Worm (Caenorhabditis elegans) whole organism, L3 larva: ENCODE measurements around the gene srh-147.

Experiments used
- R02D3.7 ChIP-seq: fragments of 150-350 bp; optimal IDR thresholded peaks from 2 replicates; lab custom pipeline; 2014; ENCODE audit warnings: missing biosample characterization, missing genetic modification characterization
- ZK546.5 ChIP-seq: sonication (generic microtip); optimal IDR thresholded peaks from 2 replicates; lab custom pipeline; 2017; ENCODE audit warnings: missing biosample characterization, missing genetic modification characterization
- aly-2 ChIP-seq: fragments of 150-350 bp; optimal IDR thresholded peaks from 2 replicates; lab custom pipeline; 2014; ENCODE audit warnings: missing biosample characterization, missing genetic modification characterization
- ama-1 ChIP-seq: fragments of 150-350 bp; optimal IDR thresholded peaks from 2 replicates; lab custom pipeline; 2018
- ceh-16 ChIP-seq: sonication (generic microtip); optimal IDR thresholded peaks from 2 replicates; lab custom pipeline; 2017; ENCODE audit warnings: missing biosample characterization, missing genetic modification characterization
- ceh-9 ChIP-seq: sonication (generic microtip); optimal IDR thresholded peaks from 2 replicates; lab custom pipeline; 2018; ENCODE audit warnings: missing biosample characterization, missing genetic modification characterization
- daf-12 ChIP-seq: fragments of 150-350 bp; optimal IDR thresholded peaks from 2 replicates; lab custom pipeline; 2014; ENCODE audit warnings: missing biosample characterization, missing genetic modification reagents, missing genetic modification characterization
- egl-5 ChIP-seq: fragments of 150-350 bp; optimal IDR thresholded peaks from 2 replicates; lab custom pipeline; 2017; ENCODE audit warnings: missing biosample characterization, missing genetic modification reagents, missing genetic modification characterization, inconsistent platforms
- elt-3 ChIP-seq, 3 experiments: fragments of 150-350 bp in 1 of 3; sonication (generic microtip) in 2 of 3; optimal IDR thresholded peaks; 2 replicates in 2 of 3; 4 replicates in 1 of 3; lab custom pipeline; 2014 to 2017; ENCODE audit warnings: missing biosample characterization in 3 of 3, missing genetic modification characterization in 3 of 3
- eor-1 ChIP-seq, 2 experiments: fragments of 150-350 bp; optimal IDR thresholded peaks; 2 replicates each; lab custom pipeline; 2014 to 2018; ENCODE audit warnings: missing biosample characterization in 2 of 2, missing genetic modification characterization in 2 of 2
- fkh-10 ChIP-seq: sonication (generic microtip); optimal IDR thresholded peaks from 2 replicates; lab custom pipeline; 2017; ENCODE audit warnings: missing biosample characterization, missing genetic modification reagents, missing genetic modification characterization
- fkh-2 ChIP-seq: fragments of 150-350 bp; optimal IDR thresholded peaks from 2 replicates; lab custom pipeline; 2014; ENCODE audit warnings: missing biosample characterization, missing genetic modification reagents, missing genetic modification characterization
- fos-1 ChIP-seq: fragments of 150-350 bp; optimal IDR thresholded peaks from 2 replicates; lab custom pipeline; 2014; ENCODE audit warnings: missing biosample characterization, missing genetic modification characterization
- hmg-11 ChIP-seq: sonication (generic microtip); optimal IDR thresholded peaks from 2 replicates; lab custom pipeline; 2016; ENCODE audit warnings: missing genetic modification characterization, missing compliant biosample characterization
- jun-1 ChIP-seq: fragments of 150-350 bp; optimal IDR thresholded peaks from 2 replicates; lab custom pipeline; 2014; ENCODE audit warnings: missing biosample characterization, missing genetic modification reagents, missing genetic modification characterization
- lin-39 ChIP-seq: fragments of 150-350 bp; optimal IDR thresholded peaks from 2 replicates; lab custom pipeline; 2018; ENCODE audit warnings: missing biosample characterization, missing genetic modification reagents, missing genetic modification characterization
- mdl-1 ChIP-seq: fragments of 150-350 bp; optimal IDR thresholded peaks from 2 replicates; lab custom pipeline; 2014; ENCODE audit warnings: missing biosample characterization, missing genetic modification characterization
- mml-1 ChIP-seq: fragments of 150-350 bp; sonication (generic microtip); optimal IDR thresholded peaks from 3 replicates; lab custom pipeline; 2014; ENCODE audit warnings: missing biosample characterization, missing genetic modification characterization
- nfya-1 ChIP-seq: sonication (generic microtip); optimal IDR thresholded peaks from 2 replicates; lab custom pipeline; 2017; ENCODE audit warnings: missing genetic modification characterization, mild to moderate bottlenecking, missing compliant biosample characterization, antibody characterized with exemption, moderate library complexity; ENCODE audit not compliant: insufficient read depth
- nhr-11 ChIP-seq: fragments of 150-350 bp; optimal IDR thresholded peaks from 2 replicates; lab custom pipeline; 2014; ENCODE audit warnings: missing biosample characterization, missing genetic modification characterization
- nhr-12 ChIP-seq: fragments of 150-350 bp; optimal IDR thresholded peaks from 2 replicates; lab custom pipeline; 2014; ENCODE audit warnings: missing biosample characterization, missing genetic modification characterization
- nhr-23 ChIP-seq: fragments of 150-350 bp; optimal IDR thresholded peaks from 2 replicates; lab custom pipeline; 2014; ENCODE audit warnings: missing biosample characterization, missing genetic modification reagents, missing genetic modification characterization
- nhr-237 ChIP-seq: fragments of 150-350 bp; optimal IDR thresholded peaks from 2 replicates; lab custom pipeline; 2014; ENCODE audit warnings: missing biosample characterization, missing genetic modification characterization
- nhr-25 ChIP-seq: sonication (generic microtip); optimal IDR thresholded peaks from 2 replicates; lab custom pipeline; 2017; ENCODE audit warnings: missing biosample characterization, missing genetic modification characterization
- nhr-28 ChIP-seq: fragments of 150-350 bp; optimal IDR thresholded peaks from 2 replicates; lab custom pipeline; 2014; ENCODE audit warnings: missing biosample characterization, missing genetic modification characterization
- nhr-67 ChIP-seq: fragments of 150-350 bp; optimal IDR thresholded peaks from 2 replicates; lab custom pipeline; 2014; ENCODE audit warnings: missing biosample characterization, missing genetic modification characterization
- nhr-76 ChIP-seq: fragments of 150-350 bp; sonication (generic microtip); optimal IDR thresholded peaks from 5 replicates; lab custom pipeline; 2014; ENCODE audit warnings: missing biosample characterization, missing genetic modification characterization
- nhr-77 ChIP-seq: fragments of 150-350 bp; optimal IDR thresholded peaks from 2 replicates; lab custom pipeline; 2014; ENCODE audit warnings: missing biosample characterization, missing genetic modification characterization
- pha-4 ChIP-seq: fragments of 150-350 bp; optimal IDR thresholded peaks from 2 replicates; lab custom pipeline; 2014; ENCODE audit warnings: missing biosample characterization, missing genetic modification reagents, missing genetic modification characterization
- pqm-1 ChIP-seq: fragments of 150-350 bp; optimal IDR thresholded peaks from 2 replicates; lab custom pipeline; 2017; ENCODE audit warnings: missing biosample characterization, missing genetic modification characterization, inconsistent platforms
- skn-1 ChIP-seq: fragments of 150-350 bp; optimal IDR thresholded peaks from 2 replicates; lab custom pipeline; 2014; ENCODE audit warnings: missing biosample characterization, missing genetic modification characterization
- snpc-4 ChIP-seq: fragments of 150-350 bp; optimal IDR thresholded peaks from 2 replicates; lab custom pipeline; 2014; ENCODE audit warnings: missing biosample characterization, missing genetic modification characterization
- tbx-2 ChIP-seq: sonication (generic microtip); optimal IDR thresholded peaks from 2 replicates; lab custom pipeline; 2016; ENCODE audit warnings: mild to moderate bottlenecking, missing genetic modification characterization, missing compliant biosample characterization
- unc-62 ChIP-seq: fragments of 150-350 bp; sonication (generic microtip); optimal IDR thresholded peaks from 4 replicates; lab custom pipeline; 2014; ENCODE audit warnings: missing biosample characterization, missing genetic modification reagents, missing genetic modification characterization
- ztf-11 ChIP-seq: fragments of 150-350 bp; optimal IDR thresholded peaks from 2 replicates; lab custom pipeline; 2014; ENCODE audit warnings: missing biosample characterization, missing genetic modification characterization
- ztf-4 ChIP-seq: fragments of 150-350 bp; optimal IDR thresholded peaks from 2 replicates; lab custom pipeline; 2014; ENCODE audit warnings: missing biosample characterization, missing genetic modification characterization

Gene srh-147

ce11 chrV:15831586-15831985, 18.5 kb downstream of the srh-147 start, which contains the start of gene srbc-56:
srbc-56 (minus strand) TSS chrV:15831686.
- TF ChIP-seq pha-4 (tag; lab: Kevin White, UChicago) (no peak), hmg-11 (no peak), nhr-23 (tag; lab: Kevin White, UChicago) (no peak), ceh-16 (tag; lab: Kevin White, UChicago) (no peak), unc-62 (GFP tag; lab: Kevin White, UChicago) (no peak), ztf-11 (tag; lab: Kevin White, UChicago) (no peak), nhr-77 (no peak), mml-1 (tag; lab: Kevin White, UChicago) (no peak), nhr-67 (tag; lab: Kevin White, UChicago) (no peak), elt-3 (tag; optimal IDR thresholded peaks at IDR 0.05; lab: Kevin White, UChicago) (no peak), nhr-12 (tag; lab: Kevin White, UChicago) (no peak), mdl-1 (tag; lab: Kevin White, UChicago) (no peak), fkh-2 (tag; lab: Kevin White, UChicago) (no peak), tbx-2 (no peak), nhr-25 (tag; lab: Kevin White, UChicago) (no peak), skn-1 (tag; lab: Kevin White, UChicago) (no peak), ZK546.5 (tag; lab: Kevin White, UChicago) (no peak)
- TF ChIP-seq, all 47 proteins: peak for 0

DNA sequence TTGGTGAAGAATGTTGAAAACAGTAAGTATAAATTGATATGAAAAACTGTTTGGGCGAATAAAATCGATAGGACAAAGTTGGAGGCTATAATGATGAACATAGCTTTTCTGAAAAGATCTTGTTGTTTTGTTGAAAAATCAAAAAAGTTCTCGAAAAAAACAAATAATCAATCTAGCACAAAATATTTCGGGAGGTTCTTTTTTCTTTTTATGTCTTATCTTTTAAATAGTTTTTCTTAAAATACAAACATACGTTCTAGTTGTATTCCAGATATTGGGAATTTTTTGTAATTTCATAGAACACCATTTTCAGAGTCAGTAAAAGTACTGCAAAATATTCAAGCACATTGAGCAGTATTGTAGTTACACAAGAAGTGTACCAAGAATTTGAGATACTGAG, 20.2 kb downstream of the srh-147 start, which contains the start of gene srbc-55:
Gene srbc-55 (minus strand): TSS at position 101 of the 400 bp plus-strand sequence.
- TF ChIP-seq pha-4 (tag; lab: Kevin White, UChicago) (no peak), ama-1 (no peak), eor-1 (tag; optimal IDR thresholded peaks at IDR 0.05; lab: Kevin White, UChicago) (no peak), R02D3.7 (tag; lab: Kevin White, UChicago) (no peak), nhr-237 (no peak), snpc-4 (tag; lab: Kevin White, UChicago) (no peak)

DNA sequence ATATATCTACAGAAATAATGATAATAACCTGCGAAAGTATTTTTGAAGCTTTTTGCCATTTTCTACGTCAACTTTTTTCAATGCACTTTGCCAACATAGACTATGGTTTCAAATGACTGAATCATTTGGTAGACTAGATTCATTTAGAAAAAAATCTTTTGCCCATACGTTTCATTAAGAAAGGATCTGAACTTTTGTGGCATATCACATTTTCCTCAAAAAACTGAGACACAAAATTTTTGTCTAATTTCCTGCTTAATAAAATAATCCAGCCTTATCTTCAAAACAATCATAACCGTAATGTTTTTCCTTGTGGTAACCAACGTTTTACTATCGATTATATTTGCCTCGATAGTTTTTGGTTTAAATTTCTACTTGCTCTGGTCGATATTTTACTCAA, 24.0 kb downstream of the srh-147 start, which contains the start of gene srbc-51:
Gene srbc-51 (plus strand): TSS at position 301 of the 400 bp plus-strand sequence.
- TF ChIP-seq nhr-76 (tag; lab: Kevin White, UChicago) = no peak
- TF ChIP-seq lin-39 = no peak
- no peak for TF ChIP-seq jun-1 (tag; lab: Kevin White, UChicago)
- TF ChIP-seq ztf-11 (tag; lab: Kevin White, UChicago) = no peak
- no peak for TF ChIP-seq fkh-10
- TF ChIP-seq daf-12 (tag; lab: Kevin White, UChicago) = no peak

ce11 chrV:15824866-15825265, 25.3 kb downstream of the srh-147 start, which contains the start of gene srbc-50:
srbc-50 (minus strand) TSS chrV:15824966.
- TF ChIP-seq pha-4 (tag; lab: Kevin White, UChicago) (no peak), nhr-67 (tag; lab: Kevin White, UChicago) (no peak), skn-1 (tag; lab: Kevin White, UChicago) (no peak), fkh-2 (tag; lab: Kevin White, UChicago) (no peak), lin-39 (no peak), nhr-12 (tag; lab: Kevin White, UChicago) (no peak), elt-3 (tag; optimal IDR thresholded peaks at IDR 0.05; lab: Kevin White, UChicago) (no peak), mml-1 (tag; lab: Kevin White, UChicago) (no peak), ceh-16 (tag; lab: Kevin White, UChicago) (no peak), nhr-237 (no peak), daf-12 (tag; lab: Kevin White, UChicago) (no peak), pqm-1 (tag; lab: Kevin White, UChicago) (no peak), ceh-9 (tag; lab: Kevin White, UChicago) (no peak), aly-2 (tag; lab: Kevin White, UChicago) (no peak), jun-1 (tag; lab: Kevin White, UChicago) (no peak), nfya-1 (tag; lab: Kevin White, UChicago) (no peak), eor-1 (tag; optimal IDR thresholded peaks at IDR 0.05; lab: Kevin White, UChicago) (no peak), nhr-28 (tag; lab: Kevin White, UChicago) (no peak), egl-5 (no peak), ztf-4 (tag; lab: Kevin White, UChicago) (no peak)

DNA sequence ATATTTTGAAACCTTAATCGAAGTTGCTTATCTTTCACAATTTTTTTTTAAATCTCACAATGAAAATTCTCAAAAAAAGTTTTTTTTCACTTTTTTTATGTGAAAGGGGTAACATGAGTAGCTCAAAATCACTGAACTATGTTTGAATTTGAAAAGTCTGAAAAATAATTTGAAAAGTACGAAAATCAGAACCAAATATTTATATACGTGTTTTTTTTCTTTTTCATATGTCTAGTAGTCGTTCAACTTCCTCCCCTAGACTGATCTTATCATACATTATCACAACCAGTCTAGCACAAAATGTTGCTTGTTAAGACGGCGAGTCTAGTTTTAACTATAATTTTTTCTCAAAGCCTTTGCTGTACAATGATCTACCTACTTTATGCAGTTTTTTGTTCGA, 28.7 kb downstream of the srh-147 start, which contains the start of gene srbc-49:
Gene srbc-49 (plus strand): TSS at position 301 of the 400 bp plus-strand sequence.
- TF ChIP-seq ztf-11 (tag; lab: Kevin White, UChicago) (no peak), pqm-1 (tag; lab: Kevin White, UChicago) (no peak), skn-1 (tag; lab: Kevin White, UChicago) (no peak), ztf-4 (tag; lab: Kevin White, UChicago) (no peak), fos-1 (tag; lab: Kevin White, UChicago) (no peak), nhr-25 (tag; lab: Kevin White, UChicago) (no peak), elt-3 (tag; optimal IDR thresholded peaks at IDR 0.05; lab: Kevin White, UChicago) (no peak), R02D3.7 (tag; lab: Kevin White, UChicago) (no peak), tbx-2 (no peak), nhr-23 (tag; lab: Kevin White, UChicago) (no peak), nhr-77 (no peak), nhr-11 (no peak)
- TF ChIP-seq, all 47 proteins: peak for 0
